Fruit fly (Drosophila melanogaster) whole organism, embryonic: ENCODE results near the gene CG46387.

ENCODE experiments used
- B-H1 ChIP-seq: fragments of 200-800 bp; sonication (Bioruptor generic); IDR thresholded peaks from 3 replicates; pipeline ENCODE4 v1.3.6; 2022; ENCODE audit warnings: missing biosample characterization, missing genetic modification characterization
- BtbVII ChIP-seq: fragments of 200-800 bp; sonication (Bioruptor generic); optimal IDR thresholded peaks from 3 replicates; lab custom pipeline; 2017; ENCODE audit warnings: missing biosample characterization, mild to moderate bottlenecking, missing genetic modification characterization
- CG1024 ChIP-seq: fragments of 200-800 bp; sonication (Bioruptor generic); IDR thresholded peaks from 2 replicates; pipeline ENCODE4 v1.3.6; 2022; ENCODE audit warnings: missing biosample characterization, missing genetic modification characterization
- CG10654 ChIP-seq: fragments of 200-800 bp; sonication (Bioruptor generic); optimal IDR thresholded peaks from 2 replicates; lab custom pipeline; 2016; ENCODE audit warnings: missing biosample characterization, missing genetic modification characterization
- CG12299 ChIP-seq: fragments of 200-800 bp; sonication (Bioruptor generic); optimal IDR thresholded peaks from 2 replicates; lab custom pipeline; 2018; ENCODE audit warnings: missing biosample characterization, mild to moderate bottlenecking, missing genetic modification characterization
- CG13123 ChIP-seq: fragments of 200-800 bp; sonication (Bioruptor generic); optimal IDR thresholded peaks from 2 replicates; lab custom pipeline; 2016; ENCODE audit warnings: missing biosample characterization, missing genetic modification characterization
- CG13296 ChIP-seq: fragments of 200-800 bp; sonication (Bioruptor generic); optimal IDR thresholded peaks from 3 replicates; lab custom pipeline; 2018; ENCODE audit warnings: missing biosample characterization, mild to moderate bottlenecking, missing genetic modification characterization
- CG15073 ChIP-seq: fragments of 200-800 bp; sonication (Bioruptor generic); optimal IDR thresholded peaks from 2 replicates; lab custom pipeline; 2016; ENCODE audit warnings: missing biosample characterization, missing genetic modification characterization
- CG15269 ChIP-seq: fragments of 200-800 bp; sonication (Bioruptor generic); optimal IDR thresholded peaks from 2 replicates; lab custom pipeline; 2018; ENCODE audit warnings: missing biosample characterization, mild to moderate bottlenecking, missing genetic modification characterization, moderate library complexity
- CG15479 ChIP-seq: fragments of 200-800 bp; sonication (Bioruptor generic); optimal IDR thresholded peaks from 3 replicates; lab custom pipeline; 2019; ENCODE audit warnings: missing biosample characterization, mild to moderate bottlenecking, missing genetic modification characterization, moderate library complexity
- CG15514 ChIP-seq: fragments of 200-800 bp; sonication (Bioruptor generic); optimal IDR thresholded peaks from 3 replicates; lab custom pipeline; 2017; ENCODE audit warnings: missing biosample characterization, missing genetic modification characterization, mild to moderate bottlenecking, moderate library complexity, missing genetic modification reagents
- CG16815 ChIP-seq: fragments of 200-800 bp; sonication (Bioruptor generic); optimal IDR thresholded peaks from 3 replicates; lab custom pipeline; 2017; ENCODE audit warnings: missing biosample characterization, mild to moderate bottlenecking, missing genetic modification characterization
- CG17385 ChIP-seq: fragments of 200-800 bp; sonication (Bioruptor generic); optimal IDR thresholded peaks from 3 replicates; lab custom pipeline; 2018; ENCODE audit warnings: missing biosample characterization, mild to moderate bottlenecking, missing genetic modification characterization
- CG18764 ChIP-seq: fragments of 200-800 bp; sonication (Bioruptor generic); optimal IDR thresholded peaks from 3 replicates; lab custom pipeline; 2016; ENCODE audit warnings: missing biosample characterization, missing genetic modification characterization
- CG30403 ChIP-seq: fragments of 200-800 bp; sonication (Bioruptor generic); optimal IDR thresholded peaks from 3 replicates; lab custom pipeline; 2016; ENCODE audit warnings: missing biosample characterization, missing genetic modification characterization
- CG31441 ChIP-seq: fragments of 200-800 bp; sonication (Bioruptor generic); IDR thresholded peaks from 2 replicates; pipeline ENCODE4 v1.3.6; 2022; ENCODE audit warnings: missing biosample characterization, missing genetic modification characterization
- CG34422 ChIP-seq: fragments of 200-800 bp; sonication (Bioruptor generic); IDR thresholded peaks from 3 replicates; pipeline ENCODE4 v1.3.6; 2022; ENCODE audit warnings: missing biosample characterization, missing genetic modification characterization
- CG6689 ChIP-seq: fragments of 200-800 bp; sonication (Bioruptor generic); IDR thresholded peaks from 2 replicates; pipeline ENCODE4 v1.3.6; 2022; ENCODE audit warnings: missing biosample characterization, missing genetic modification characterization
- CG7556 ChIP-seq: fragments of 200-800 bp; sonication (Bioruptor generic); optimal IDR thresholded peaks from 2 replicates; lab custom pipeline; 2017; ENCODE audit warnings: missing biosample characterization, mild to moderate bottlenecking, missing genetic modification characterization
- CG9437 ChIP-seq: fragments of 200-800 bp; sonication (Bioruptor generic); optimal IDR thresholded peaks from 2 replicates; lab custom pipeline; 2018; ENCODE audit warnings: missing biosample characterization, mild to moderate bottlenecking, missing genetic modification characterization
- CG9727 ChIP-seq: fragments of 200-800 bp; sonication (Bioruptor generic); optimal IDR thresholded peaks from 3 replicates; lab custom pipeline; 2017; ENCODE audit warnings: missing biosample characterization, mild to moderate bottlenecking, missing genetic modification characterization
- CG9817 ChIP-seq: fragments of 200-800 bp; sonication (Bioruptor generic); optimal IDR thresholded peaks from 2 replicates; lab custom pipeline; 2018; ENCODE audit warnings: missing biosample characterization, mild to moderate bottlenecking, missing genetic modification characterization, moderate library complexity
- Dip2 ChIP-seq: fragments of 200-800 bp; sonication (Bioruptor generic); IDR thresholded peaks from 2 replicates; pipeline ENCODE4 v1.3.6; 2022; ENCODE audit warnings: missing biosample characterization, missing genetic modification characterization
- Elba2 ChIP-seq: fragments of 200-800 bp; sonication (Bioruptor generic); optimal IDR thresholded peaks from 3 replicates; lab custom pipeline; 2016; ENCODE audit warnings: missing biosample characterization, missing genetic modification characterization
- H15 ChIP-seq: fragments of 200-800 bp; sonication (Bioruptor generic); IDR thresholded peaks from 3 replicates; pipeline ENCODE4 v1.3.6; 2022; ENCODE audit warnings: missing biosample characterization, missing genetic modification characterization
- Hmr ChIP-seq: fragments of 200-800 bp; sonication (Bioruptor generic); optimal IDR thresholded peaks from 3 replicates; lab custom pipeline; 2017; ENCODE audit warnings: mild to moderate bottlenecking, missing biosample characterization, missing genetic modification reagents, missing genetic modification characterization
- Hr3 ChIP-seq: fragments of 200-800 bp; sonication (Bioruptor generic); optimal IDR thresholded peaks from 3 replicates; lab custom pipeline; 2016; ENCODE audit warnings: missing biosample characterization, missing genetic modification characterization
- Oli ChIP-seq: fragments of 200-800 bp; sonication (Bioruptor generic); optimal IDR thresholded peaks from 2 replicates; lab custom pipeline; 2018; ENCODE audit warnings: missing biosample characterization, mild to moderate bottlenecking, missing genetic modification characterization, moderate library complexity
- Rx ChIP-seq: fragments of 200-800 bp; sonication (Bioruptor generic); IDR thresholded peaks from 2 replicates; pipeline ENCODE4 v1.3.6; 2022; ENCODE audit warnings: missing biosample characterization, missing genetic modification characterization
- YL-1 ChIP-seq: fragments of 200-800 bp; sonication (Bioruptor generic); optimal IDR thresholded peaks from 3 replicates; lab custom pipeline; 2017; ENCODE audit warnings: missing biosample characterization, mild to moderate bottlenecking, missing genetic modification characterization
- ash1 ChIP-seq: fragments of 200-800 bp; sonication (Bioruptor generic); optimal IDR thresholded peaks from 2 replicates; lab custom pipeline; 2018; ENCODE audit warnings: missing biosample characterization, mild to moderate bottlenecking, missing genetic modification characterization
- bbx ChIP-seq: fragments of 200-800 bp; sonication (Bioruptor generic); IDR thresholded peaks from 2 replicates; pipeline ENCODE4 v1.3.6; 2022; ENCODE audit warnings: missing biosample characterization, missing genetic modification characterization; ENCODE audit not compliant: partially characterized antibody
- bigmax ChIP-seq: fragments of 200-800 bp; sonication (Bioruptor generic); optimal IDR thresholded peaks from 2 replicates; lab custom pipeline; 2018; ENCODE audit warnings: missing biosample characterization, mild to moderate bottlenecking, missing genetic modification characterization
- br ChIP-seq: fragments of >200 bp; optimal IDR thresholded peaks from 2 replicates; lab custom pipeline; 2017
- chif ChIP-seq, 2 experiments: fragments of 200-800 bp; sonication (Bioruptor generic); optimal IDR thresholded peaks; 3 replicates each; lab custom pipeline; 2016; ENCODE audit warnings: missing biosample characterization in 2 of 2, missing genetic modification characterization in 2 of 2
- danr ChIP-seq: fragments of 200-800 bp; sonication (Bioruptor generic); IDR thresholded peaks from 2 replicates; pipeline ENCODE4 v1.3.6; 2022; ENCODE audit warnings: missing biosample characterization, missing genetic modification characterization
- disco-r ChIP-seq: fragments of 200-800 bp; sonication (Bioruptor generic); optimal IDR thresholded peaks from 2 replicates; lab custom pipeline; 2016; ENCODE audit warnings: missing biosample characterization, missing genetic modification characterization
- gcm2 ChIP-seq: fragments of 200-800 bp; sonication (Bioruptor generic); optimal IDR thresholded peaks from 2 replicates; lab custom pipeline; 2016; ENCODE audit warnings: missing biosample characterization, missing genetic modification characterization
- hbn ChIP-seq: fragments of 200-800 bp; sonication (Bioruptor generic); IDR thresholded peaks from 2 replicates; pipeline ENCODE4 v1.3.6; 2022; ENCODE audit warnings: missing biosample characterization, missing genetic modification characterization; ENCODE audit not compliant: partially characterized antibody
- lmd ChIP-seq: fragments of 200-800 bp; sonication (Bioruptor generic); IDR thresholded peaks from 2 replicates; pipeline ENCODE4 v1.3.6; 2022; ENCODE audit warnings: missing biosample characterization, missing genetic modification characterization
- mld ChIP-seq: fragments of 200-800 bp; sonication (Bioruptor generic); IDR thresholded peaks from 3 replicates; pipeline ENCODE4 v1.3.6; 2022; ENCODE audit warnings: missing biosample characterization, missing genetic modification characterization; ENCODE audit not compliant: partially characterized antibody
- pan ChIP-seq, 4 experiments: fragments of >200 bp in 3 of 4; fragments of 200-800 bp in 1 of 4; sonication (Bioruptor generic) in 1 of 4; optimal IDR thresholded peaks in 3 of 4; IDR thresholded peaks in 1 of 4; 2 replicates each; pipeline versions ENCODE4 v1.3.6 to Lab custom; 2017 to 2022; ENCODE audit warnings: missing biosample characterization in 2 of 4, missing genetic modification characterization in 2 of 4, mixed read lengths in 1 of 4
- prd ChIP-seq, 3 experiments: fragments of >200 bp in 2 of 3; fragments of 200-800 bp in 1 of 3; sonication (Bioruptor generic) in 1 of 3; optimal IDR thresholded peaks in 2 of 3; IDR thresholded peaks in 1 of 3; 2 replicates in 2 of 3; 3 replicates in 1 of 3; pipeline versions ENCODE4 v1.3.6 to Lab custom; 2017 to 2022; ENCODE audit warnings: missing biosample characterization in 1 of 3, missing genetic modification characterization in 1 of 3
- pros ChIP-seq: fragments of 200-800 bp; sonication (Bioruptor generic); optimal IDR thresholded peaks from 3 replicates; lab custom pipeline; 2019; ENCODE audit warnings: missing biosample characterization, mild to moderate bottlenecking, missing genetic modification characterization, moderate library complexity
- psq ChIP-seq: fragments of 200-800 bp; sonication (Bioruptor generic); optimal IDR thresholded peaks from 2 replicates; lab custom pipeline; 2017; ENCODE audit warnings: missing biosample characterization, missing genetic modification characterization
- rib ChIP-seq: fragments of 200-800 bp; sonication (Bioruptor generic); IDR thresholded peaks from 2 replicates; pipeline ENCODE4 v1.3.6; 2022; ENCODE audit warnings: missing biosample characterization, missing genetic modification characterization
- tio ChIP-seq: fragments of 200-800 bp; sonication (Bioruptor generic); optimal IDR thresholded peaks from 2 replicates; lab custom pipeline; 2017; ENCODE audit warnings: missing biosample characterization, missing genetic modification characterization, inconsistent platforms
- tup ChIP-seq: fragments of 200-800 bp; sonication (Bioruptor generic); optimal IDR thresholded peaks from 2 replicates; lab custom pipeline; 2016; ENCODE audit warnings: missing biosample characterization, mild to moderate bottlenecking, missing genetic modification characterization, moderate library complexity
- wor ChIP-seq: fragments of 200-800 bp; sonication (Bioruptor generic); IDR thresholded peaks from 2 replicates; pipeline ENCODE4 v1.3.6; 2022; ENCODE audit warnings: missing biosample characterization, missing genetic modification characterization

The CG46387 gene

dm6 chr3L:9888630-9889130 lies 9.7 kb upstream of the CG46387 start, which contains the start of the genes Taf2 and CalpB (continued):
- no peak for TF ChIP-seq pan (optimal IDR thresholded peaks at IDR 0.05; lab: Kevin White, UChicago)
- TF ChIP-seq pan (GFP tag; optimal IDR thresholded peaks at IDR 0.05 in 1 of 2, IDR thresholded peaks at IDR 0.05 in 1 of 2), result peak in 1 of 2 experiments; percentile 77
- peak; percentile 81 for TF ChIP-seq Hr3
- peak; percentile 42 for TF ChIP-seq CG13123 (GFP tag; lab: Kevin White, UChicago)
- peak; percentile 85 for TF ChIP-seq CG9817 (tag; lab: Kevin White, UChicago)
- peak; percentile 93 for TF ChIP-seq CG31441 (GFP tag; lab: Robert Waterston, UW)
- peak; percentile 84 for TF ChIP-seq CG18764 (GFP tag; lab: Kevin White, UChicago)
- TF ChIP-seq CG9727, result peak; percentile 89
- TF ChIP-seq danr, result peak; percentile 59; the same call in 1 of the 2 replicates
- no peak for TF ChIP-seq bigmax
- TF ChIP-seq Oli, result peak; percentile 73
- TF ChIP-seq Rx (GFP tag; lab: Robert Waterston, UW), result no peak
- TF ChIP-seq Elba2 (GFP tag; lab: Kevin White, UChicago), result no peak
- TF ChIP-seq CG9437, result peak; percentile 84
- peak; percentile 97 for TF ChIP-seq CG17385 (GFP tag; lab: Kevin White, UChicago)
- no peak for TF ChIP-seq br (lab: Kevin White, UChicago)
- TF ChIP-seq mld (GFP tag; lab: Robert Waterston, UW), result no peak
- peak; percentile 38 for TF ChIP-seq psq (GFP tag; lab: Kevin White, UChicago)
- peak; percentile 16 for TF ChIP-seq CG15073 (GFP tag; lab: Kevin White, UChicago)
- no peak for TF ChIP-seq disco-r
- peak; percentile 54 for TF ChIP-seq B-H1 (GFP tag; lab: Robert Waterston, UW)
- TF ChIP-seq bbx (GFP tag; lab: Robert Waterston, UW), result peak; percentile 47
- TF ChIP-seq pros, result no peak
- TF ChIP-seq tup (GFP tag; lab: Kevin White, UChicago), result no peak
- peak; percentile 85 for TF ChIP-seq Hmr (GFP tag; lab: Kevin White, UChicago)
- peak; percentile 85 for TF ChIP-seq CG34422 (GFP tag; lab: Robert Waterston, UW)
- TF ChIP-seq chif (GFP tag; optimal IDR thresholded peaks at IDR 0.05; lab: Kevin White, UChicago), result peak in 1 of 2 experiments; percentile 34
- peak; percentile 67 for TF ChIP-seq wor (GFP tag; lab: Robert Waterston, UW)
- no peak for TF ChIP-seq ash1
- TF ChIP-seq gcm2 (GFP tag; lab: Kevin White, UChicago), result peak; percentile 15
- no peak for TF ChIP-seq tio (GFP tag; lab: Kevin White, UChicago)
- peak; percentile 90 for TF ChIP-seq CG13296 (GFP tag; lab: Kevin White, UChicago)
- peak; percentile 78 for TF ChIP-seq CG10654
- TF ChIP-seq CG15269 (tag; lab: Kevin White, UChicago), result peak; percentile 86
- TF ChIP-seq prd (optimal IDR thresholded peaks at IDR 0.05; lab: Kevin White, UChicago), result no peak
- peak; percentile 78; the same call in 2 of the 3 replicates for TF ChIP-seq prd (GFP tag; IDR thresholded peaks at IDR 0.05; lab: Robert Waterston, UW)
- TF ChIP-seq Dip2 (GFP tag; lab: Robert Waterston, UW), result no peak
- no peak for TF ChIP-seq CG15479 (GFP tag; lab: Kevin White, UChicago)
- TF ChIP-seq CG7556 (GFP tag; lab: Kevin White, UChicago), result peak; percentile 91
- TF ChIP-seq H15 (GFP tag; lab: Robert Waterston, UW), result peak; percentile 49; the same call in 2 of the 3 replicates
- TF ChIP-seq BtbVII (GFP tag; lab: Kevin White, UChicago), result no peak
- TF ChIP-seq rib (GFP tag; lab: Robert Waterston, UW), result no peak
- peak; percentile 72; the same call in 1 of the 2 replicates for TF ChIP-seq CG1024
- TF ChIP-seq CG30403, result peak; percentile 92
- TF ChIP-seq lmd (GFP tag; lab: Robert Waterston, UW), result peak; percentile 86
- TF ChIP-seq CG6689 (GFP tag; lab: Robert Waterston, UW), result peak; percentile 91
- peak; percentile 78 for TF ChIP-seq CG12299
- peak; percentile 74 for TF ChIP-seq CG15514 (GFP tag; lab: Kevin White, UChicago)
- peak; percentile 87 for TF ChIP-seq YL-1
- peak; percentile 70 for TF ChIP-seq CG16815 (GFP tag; lab: Kevin White, UChicago)
- no peak for TF ChIP-seq hbn (GFP tag; lab: Robert Waterston, UW)
